Worm (Caenorhabditis elegans): ENCODE results near the gene T23G4.127.

- TF ChIP-seq somi-1 (GFP tag; optimal IDR thresholded peaks at IDR 0.05) (no peak), unc-62 (GFP tag; optimal IDR thresholded peaks at IDR 0.05) (no peak), nhr-90 (tag; optimal IDR thresholded peaks at IDR 0.05) (no peak), F57A8.1 (GFP tag; optimal IDR thresholded peaks at IDR 0.05) (no peak), F10E7.11 (tag; optimal IDR thresholded peaks at IDR 0.05) (no peak), rcor-1 (GFP tag; IDR thresholded peaks at IDR 0.05) (no peak), hlh-26 (GFP tag; conservative IDR thresholded peaks at IDR 0.05) (no peak)
Observed at ce11 chrIV:13673504-13673903, 25.0 kb downstream of the T23G4.127 start, which contains the start of gene oac-48.

Data from whole organism, young adult.